Worm (Caenorhabditis elegans) whole organism, early embryonic: ENCODE measurements around the gene ins-37.

Experiments used
- F13C5.2 ChIP-seq: sonication (generic microtip); optimal IDR thresholded peaks from 2 replicates; lab custom pipeline; 2017; ENCODE audit warnings: mild to moderate bottlenecking, missing genetic modification characterization, inconsistent platforms, missing compliant biosample characterization
- aly-1 ChIP-seq: sonication (generic microtip); optimal IDR thresholded peaks from 2 replicates; lab custom pipeline; 2016; ENCODE audit warnings: missing genetic modification characterization, missing compliant biosample characterization
- ceh-13 ChIP-seq: fragments of 200-800 bp; sonication (Bioruptor generic); optimal IDR thresholded peaks from 2 replicates; lab custom pipeline; 2018; ENCODE audit warnings: mild to moderate bottlenecking, missing genetic modification characterization, missing compliant biosample characterization
- flt-1 ChIP-seq: fragments of 200-800 bp; sonication (Bioruptor generic); IDR thresholded peaks from 2 replicates; pipeline ENCODE4 v1.3.6; 2022; ENCODE audit warnings: missing genetic modification characterization, missing compliant biosample characterization
- tbx-11 ChIP-seq: fragments of 200-800 bp; sonication (Bioruptor generic); IDR thresholded peaks from 2 replicates; pipeline ENCODE4 v1.3.6; 2022; ENCODE audit warnings: missing genetic modification characterization, missing compliant biosample characterization
- tbx-37 ChIP-seq: fragments of 200-800 bp; sonication (Bioruptor generic); conservative IDR thresholded peaks from 2 replicates; pipeline ENCODE4 v1.3.6; 2022; ENCODE audit warnings: missing genetic modification reagents, missing genetic modification characterization, missing compliant biosample characterization
- tra-4 ChIP-seq: sonication (generic microtip); optimal IDR thresholded peaks from 2 replicates; lab custom pipeline; 2017; ENCODE audit warnings: missing genetic modification characterization, missing compliant biosample characterization

- no peak for TF ChIP-seq tbx-37 (GFP tag; lab: Robert Waterston, UW)
- no peak for TF ChIP-seq tbx-11 (GFP tag; lab: Robert Waterston, UW)
- TF ChIP-seq F13C5.2 (tag; lab: Kevin White, UChicago): no peak
- no peak for TF ChIP-seq tra-4 (tag; lab: Kevin White, UChicago)
- no peak for TF ChIP-seq ceh-13 (GFP tag; lab: Kevin White, UChicago)
- TF ChIP-seq flt-1 (GFP tag; lab: Robert Waterston, UW): no peak
- no peak for TF ChIP-seq aly-1 (tag; lab: Kevin White, UChicago)
Observed at ce11 chrII:13830255-13830654, 5.7 kb downstream of the ins-37 start, which contains the start of gene F08G2.4.
